Worm (Caenorhabditis elegans): Measurements from ENCODE around the gene ddx-17.

ddx-17 gene

DNA sequence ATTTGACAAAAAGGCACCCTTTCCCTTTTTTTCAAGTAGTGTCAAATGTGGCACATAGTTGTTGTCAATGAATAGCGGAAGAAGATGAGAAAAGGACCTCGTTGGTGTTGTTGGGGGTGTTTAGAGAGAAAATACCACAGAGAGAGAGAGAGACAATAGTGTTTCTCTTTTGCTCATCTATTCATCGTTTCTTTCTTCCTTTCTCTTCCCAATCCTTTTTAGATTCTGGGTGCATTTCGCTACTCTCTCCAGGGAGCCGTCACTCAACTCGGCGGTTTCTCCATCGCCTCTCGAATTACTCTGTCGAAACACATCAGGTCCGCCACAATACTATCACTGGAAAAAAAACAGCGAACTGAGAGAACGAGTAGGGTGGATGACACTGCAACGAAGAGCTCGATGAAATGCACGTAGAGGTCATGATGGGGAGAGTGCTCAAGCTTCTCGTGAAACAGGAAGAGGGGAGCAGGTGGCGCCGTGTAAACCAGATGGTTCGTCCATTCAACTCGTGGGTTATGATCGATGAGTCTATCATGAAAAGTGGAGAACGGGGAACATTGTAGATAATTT lies 8.2 kb downstream of the ddx-17 start:
- TF ChIP-seq flt-1 (GFP tag; IDR thresholded peaks at IDR 0.05) (no peak), T22C8.4 (GFP tag; IDR thresholded peaks at IDR 0.05) (no peak), ztf-29 (GFP tag; IDR thresholded peaks at IDR 0.05) (no peak), klf-2 (GFP tag; conservative IDR thresholded peaks at IDR 0.05) (no peak), med-1 (GFP tag; optimal IDR thresholded peaks at IDR 0.05; ENCODE audit: insufficient read depth) (no peak), ztf-23 (GFP tag; IDR thresholded peaks at IDR 0.05) (no peak), ref-1 (GFP tag; conservative IDR thresholded peaks at IDR 0.05) (no peak), cog-1 (tag; optimal IDR thresholded peaks at IDR 0.05) (no peak), tab-1 (GFP tag; IDR thresholded peaks at IDR 0.05) (no peak)

DNA sequence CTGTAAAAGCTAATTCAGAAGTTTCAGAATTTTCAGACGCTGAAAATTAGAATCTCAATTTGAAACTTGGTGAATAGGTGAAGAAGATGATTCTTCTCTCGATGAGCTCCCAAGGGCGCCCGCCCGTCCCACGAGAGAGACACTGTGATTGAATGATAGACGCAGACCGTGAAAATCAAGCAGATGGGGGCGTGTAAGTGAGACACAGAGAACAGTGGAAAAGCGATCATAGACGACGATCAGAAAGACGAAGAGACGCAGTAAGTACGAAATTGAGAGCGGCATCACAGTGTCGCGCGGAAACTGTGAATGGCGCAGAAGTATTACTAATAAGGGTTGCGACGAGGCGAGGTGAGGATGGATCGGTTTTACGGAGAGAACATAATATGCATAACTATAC lies 9.4 kb downstream of the ddx-17 start:
- TF ChIP-seq cog-1 (tag; optimal IDR thresholded peaks at IDR 0.05) (peak; percentile 24), flt-1 (GFP tag; IDR thresholded peaks at IDR 0.05) (no peak), ztf-29 (GFP tag; IDR thresholded peaks at IDR 0.05) (no peak), med-1 (GFP tag; optimal IDR thresholded peaks at IDR 0.05; ENCODE audit: insufficient read depth) (no peak), tab-1 (GFP tag; IDR thresholded peaks at IDR 0.05) (no peak), T22C8.4 (GFP tag; IDR thresholded peaks at IDR 0.05) (no peak)

DNA sequence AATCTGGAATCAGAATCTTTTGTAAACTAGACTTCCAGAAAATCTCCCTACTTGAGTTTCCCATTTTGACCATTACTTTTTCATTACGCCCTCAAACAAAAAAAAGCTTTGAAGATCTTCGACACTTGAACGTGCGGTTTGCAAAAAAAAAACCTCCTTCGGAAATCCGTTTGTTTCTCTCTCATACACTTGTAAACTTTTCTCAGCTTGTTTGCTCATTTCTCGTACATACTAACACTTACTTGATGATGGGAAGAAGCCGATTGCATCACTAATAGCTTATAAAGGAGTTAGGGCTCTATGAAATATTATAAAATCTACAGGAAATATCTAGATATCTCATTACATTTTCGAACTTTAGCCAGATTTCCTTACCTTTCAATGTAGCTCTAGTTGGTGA lies 9.9 kb downstream of the ddx-17 start:
- no peak for TF ChIP-seq flt-1 (GFP tag; IDR thresholded peaks at IDR 0.05)
- TF ChIP-seq ref-1 (GFP tag; conservative IDR thresholded peaks at IDR 0.05): no peak
- no peak for TF ChIP-seq cog-1 (tag; optimal IDR thresholded peaks at IDR 0.05)
- no peak for TF ChIP-seq tab-1 (GFP tag; IDR thresholded peaks at IDR 0.05)
- TF ChIP-seq ztf-23 (GFP tag; IDR thresholded peaks at IDR 0.05): no peak
- no peak for TF ChIP-seq med-1 (GFP tag; optimal IDR thresholded peaks at IDR 0.05; ENCODE audit: insufficient read depth)
- TF ChIP-seq ztf-29 (GFP tag; IDR thresholded peaks at IDR 0.05): no peak

DNA sequence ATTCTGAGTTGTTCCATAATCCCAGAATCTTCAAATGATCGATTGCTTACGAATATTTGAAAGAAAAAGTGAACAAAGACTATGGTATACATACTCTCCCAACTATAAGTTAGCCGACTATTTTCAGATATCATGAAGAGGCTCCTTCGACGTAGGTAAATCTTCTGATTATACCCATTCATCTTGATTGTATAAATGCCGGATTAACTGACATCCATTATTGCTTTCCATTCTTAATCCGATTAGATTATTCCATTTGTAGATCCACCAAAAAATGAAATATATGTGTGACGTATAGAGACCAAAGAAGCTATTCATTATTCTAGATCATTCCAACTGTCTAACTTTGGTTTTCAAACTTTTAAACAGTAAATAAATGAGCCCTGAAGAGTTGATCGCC lies 18.4 kb downstream of the ddx-17 start:
- TF ChIP-seq cog-1 (tag; optimal IDR thresholded peaks at IDR 0.05) (no peak), med-1 (GFP tag; optimal IDR thresholded peaks at IDR 0.05; ENCODE audit: insufficient read depth) (no peak), ztf-23 (GFP tag; IDR thresholded peaks at IDR 0.05) (no peak), ref-1 (GFP tag; conservative IDR thresholded peaks at IDR 0.05) (no peak)

DNA sequence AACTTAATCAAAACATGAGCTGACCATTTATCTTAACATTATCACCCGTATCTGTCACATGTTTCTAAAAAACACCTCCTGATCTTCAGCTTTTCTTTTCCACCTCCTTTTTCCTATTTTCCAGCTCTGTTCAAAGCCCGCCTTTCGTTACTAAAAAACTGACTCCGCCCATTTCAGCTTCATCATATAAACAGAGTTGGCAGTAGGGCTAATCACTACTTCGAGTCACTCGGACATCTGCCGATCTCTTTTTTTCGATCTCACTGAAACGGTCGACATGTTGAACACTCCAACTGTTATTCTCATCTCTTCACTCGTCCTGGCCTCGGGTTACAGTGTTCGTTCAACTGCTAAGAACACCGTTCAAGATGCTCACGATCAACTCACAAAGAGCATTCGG lies 19.4 kb downstream of the ddx-17 start, which contains the start of gene droe-4:
droe-4 (plus strand) TSS at position 172 of the 400 bp plus-strand sequence.
- no peak for TF ChIP-seq cog-1 (tag; optimal IDR thresholded peaks at IDR 0.05)
- no peak for TF ChIP-seq tab-1 (GFP tag; IDR thresholded peaks at IDR 0.05)
- TF ChIP-seq ztf-23 (GFP tag; IDR thresholded peaks at IDR 0.05): no peak
- TF ChIP-seq T22C8.4 (GFP tag; IDR thresholded peaks at IDR 0.05): no peak
- no peak for TF ChIP-seq ref-1 (GFP tag; conservative IDR thresholded peaks at IDR 0.05)
- TF ChIP-seq flt-1 (GFP tag; IDR thresholded peaks at IDR 0.05): no peak
- TF ChIP-seq klf-2 (GFP tag; conservative IDR thresholded peaks at IDR 0.05): no peak
- TF ChIP-seq ztf-29 (GFP tag; IDR thresholded peaks at IDR 0.05): no peak
- no peak for TF ChIP-seq med-1 (GFP tag; optimal IDR thresholded peaks at IDR 0.05; ENCODE audit: insufficient read depth)

DNA sequence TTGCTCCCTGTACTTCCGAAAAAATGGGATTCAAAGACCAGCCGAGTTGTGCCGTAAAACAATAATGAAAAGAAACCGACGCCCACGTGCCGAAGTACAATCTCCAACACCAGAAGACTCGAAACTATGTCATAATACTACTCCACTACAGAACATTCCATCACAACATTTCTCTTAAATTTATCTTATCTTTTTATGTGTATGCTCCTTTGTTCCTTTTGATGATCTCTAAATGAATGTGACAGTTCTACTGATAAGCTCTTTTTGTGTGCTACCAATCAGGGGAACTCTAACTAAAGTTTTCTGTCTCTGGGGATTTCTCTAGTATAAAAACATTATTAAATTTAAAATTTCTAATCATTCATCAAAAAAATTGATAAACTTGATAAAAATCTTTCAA lies 25.0 kb downstream of the ddx-17 start:
- no peak for TF ChIP-seq ztf-23 (GFP tag; IDR thresholded peaks at IDR 0.05)
- no peak for TF ChIP-seq T22C8.4 (GFP tag; IDR thresholded peaks at IDR 0.05)
- TF ChIP-seq ref-1 (GFP tag; conservative IDR thresholded peaks at IDR 0.05): no peak
- no peak for TF ChIP-seq med-1 (GFP tag; optimal IDR thresholded peaks at IDR 0.05; ENCODE audit: insufficient read depth)
- TF ChIP-seq klf-2 (GFP tag; conservative IDR thresholded peaks at IDR 0.05): no peak
- TF ChIP-seq cog-1 (tag; optimal IDR thresholded peaks at IDR 0.05): no peak
- TF ChIP-seq flt-1 (GFP tag; IDR thresholded peaks at IDR 0.05): no peak
- no peak for TF ChIP-seq tab-1 (GFP tag; IDR thresholded peaks at IDR 0.05)
- no peak for TF ChIP-seq ztf-29 (GFP tag; IDR thresholded peaks at IDR 0.05)

DNA sequence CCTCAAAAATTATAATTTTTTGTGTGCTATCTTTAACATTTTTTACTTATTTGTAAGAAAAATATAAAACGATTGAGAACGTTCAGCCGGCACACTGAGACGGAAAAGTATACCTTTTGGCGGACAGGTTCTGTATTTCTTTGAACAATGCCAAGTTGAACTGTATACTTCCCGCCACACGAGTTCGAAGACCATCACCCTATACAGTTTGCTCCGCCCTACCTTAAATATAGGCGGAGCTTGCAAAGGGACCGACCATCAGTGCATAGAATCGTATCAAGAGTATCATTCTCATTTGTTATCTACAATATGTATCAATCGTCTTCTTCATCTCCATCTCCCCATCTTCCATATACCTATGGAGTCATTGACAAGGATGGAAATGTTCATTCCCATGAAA lies 27.0 kb downstream of the ddx-17 start, which contains the start of gene end-1:
end-1 (plus strand) TSS at position 301 of the 400 bp plus-strand sequence.
- TF ChIP-seq tab-1 (GFP tag; IDR thresholded peaks at IDR 0.05) (no peak), klf-2 (GFP tag; conservative IDR thresholded peaks at IDR 0.05) (no peak), ztf-29 (GFP tag; IDR thresholded peaks at IDR 0.05) (no peak), ref-1 (GFP tag; conservative IDR thresholded peaks at IDR 0.05) (no peak), cog-1 (tag; optimal IDR thresholded peaks at IDR 0.05) (no peak), flt-1 (GFP tag; IDR thresholded peaks at IDR 0.05) (no peak), med-1 (GFP tag; optimal IDR thresholded peaks at IDR 0.05; ENCODE audit: insufficient read depth) (no peak), T22C8.4 (GFP tag; IDR thresholded peaks at IDR 0.05) (no peak), ztf-23 (GFP tag; IDR thresholded peaks at IDR 0.05) (no peak)

DNA sequence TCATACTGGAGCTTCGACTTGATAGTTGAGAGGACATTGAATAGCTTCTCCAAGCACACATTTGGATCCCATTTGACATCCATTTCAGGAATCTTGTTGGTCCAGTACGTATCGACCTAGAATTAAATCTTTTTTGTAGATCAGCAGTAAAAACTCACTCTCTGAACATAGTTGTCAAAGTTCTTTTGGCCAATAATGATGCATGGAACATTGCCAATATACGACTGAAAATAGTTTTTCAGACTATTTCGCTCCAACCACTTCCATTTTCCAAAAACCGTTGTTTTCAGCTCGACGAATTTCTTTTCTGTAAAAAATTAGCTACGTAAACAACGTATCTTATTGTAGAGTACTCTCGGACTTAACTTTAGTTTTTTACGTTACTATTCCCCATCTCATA lies 30.2 kb downstream of the ddx-17 start:
- TF ChIP-seq med-1 (GFP tag; optimal IDR thresholded peaks at IDR 0.05; ENCODE audit: insufficient read depth): no peak
- TF ChIP-seq tab-1 (GFP tag; IDR thresholded peaks at IDR 0.05): no peak
- TF ChIP-seq ztf-29 (GFP tag; IDR thresholded peaks at IDR 0.05): no peak
- TF ChIP-seq cog-1 (tag; optimal IDR thresholded peaks at IDR 0.05): no peak
- TF ChIP-seq flt-1 (GFP tag; IDR thresholded peaks at IDR 0.05): no peak
- TF ChIP-seq T22C8.4 (GFP tag; IDR thresholded peaks at IDR 0.05): no peak
- TF ChIP-seq ztf-23 (GFP tag; IDR thresholded peaks at IDR 0.05): no peak

DNA sequence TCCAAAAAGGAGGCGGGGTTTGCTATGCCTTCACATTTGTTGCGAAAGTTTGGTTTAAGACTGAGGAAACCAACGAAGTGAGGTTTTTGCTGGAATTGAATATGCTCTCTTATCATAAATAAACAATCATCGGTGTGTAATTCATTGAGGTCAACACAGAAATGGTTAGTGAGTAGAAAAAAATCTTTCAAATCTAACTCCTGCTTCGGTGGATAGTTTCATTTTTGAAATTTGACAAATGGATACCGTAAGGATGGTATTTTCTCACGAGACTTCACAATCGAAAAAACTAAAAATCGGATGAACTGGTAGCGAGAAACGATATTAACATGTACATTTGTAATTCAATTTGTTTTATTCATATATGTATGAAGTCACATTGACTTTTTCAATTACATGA lies 31.0 kb downstream of the ddx-17 start, which contains the start of gene eol-1:
eol-1 (minus strand) TSS at position 101 of the 400 bp plus-strand sequence.
- TF ChIP-seq med-1 (GFP tag; optimal IDR thresholded peaks at IDR 0.05; ENCODE audit: insufficient read depth) (no peak), ztf-23 (GFP tag; IDR thresholded peaks at IDR 0.05) (no peak), T22C8.4 (GFP tag; IDR thresholded peaks at IDR 0.05) (no peak), cog-1 (tag; optimal IDR thresholded peaks at IDR 0.05) (no peak), ztf-29 (GFP tag; IDR thresholded peaks at IDR 0.05) (no peak), flt-1 (GFP tag; IDR thresholded peaks at IDR 0.05) (no peak), ref-1 (GFP tag; conservative IDR thresholded peaks at IDR 0.05) (no peak), tab-1 (GFP tag; IDR thresholded peaks at IDR 0.05) (no peak), klf-2 (GFP tag; conservative IDR thresholded peaks at IDR 0.05) (no peak)
